Fruit fly (Drosophila melanogaster): ENCODE measurements around the gene RtGEF.
A peak's percentile ranks its signal among the peaks of the same experiment; 100 is the strongest.

The RtGEF gene

DNA sequence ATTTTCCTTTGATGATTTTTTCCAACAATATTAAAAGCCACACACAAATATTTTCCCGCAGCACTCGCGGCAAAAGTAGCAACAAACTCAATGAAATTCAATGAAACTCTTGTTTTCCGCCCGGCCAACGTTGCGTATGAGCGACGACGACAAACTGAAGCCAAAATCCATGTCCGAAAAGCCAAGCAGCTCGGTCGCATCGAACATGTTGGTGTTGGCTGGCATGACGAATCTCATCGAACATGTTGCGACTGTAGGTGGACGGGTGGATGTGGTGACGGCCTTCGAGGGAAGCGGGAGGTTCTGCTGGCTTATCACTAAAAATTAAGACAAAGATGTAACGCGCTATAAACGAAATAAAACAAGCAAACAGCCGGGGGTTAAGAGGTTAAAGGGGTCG is 49.0 kb downstream of the RtGEF start (continued):
- TF ChIP-seq lab (GFP tag; optimal IDR thresholded peaks at IDR 0.05), result peak; percentile 35
- TF ChIP-seq CG3995 (GFP tag; optimal IDR thresholded peaks at IDR 0.05), result peak; percentile 11
- TF ChIP-seq CG6813 (GFP tag; optimal IDR thresholded peaks at IDR 0.05), result no peak

DNA sequence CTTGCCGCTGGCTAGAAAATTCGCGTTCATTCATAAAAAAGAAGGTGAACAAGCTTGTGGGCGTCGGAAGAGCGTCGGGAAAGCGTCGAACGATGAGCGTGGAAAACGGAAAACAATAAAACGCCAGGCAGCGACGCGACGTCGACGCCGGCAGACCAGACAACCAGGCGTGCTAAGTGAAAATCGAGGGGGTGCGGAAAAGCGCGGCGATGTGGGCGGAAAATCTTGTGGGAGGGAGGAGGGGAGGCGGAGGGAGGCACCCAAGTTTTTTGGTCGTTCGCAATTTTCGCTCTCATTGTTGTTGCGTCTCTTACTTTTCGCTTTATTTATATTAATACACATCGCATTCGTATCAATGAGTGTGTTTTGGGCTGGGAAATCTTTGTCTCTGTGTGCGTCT is 50.6 kb downstream of the RtGEF start:
- 0 out of 2 replicates have a peak, but pooled peaks have one; percentile 43 for TF ChIP-seq rib (GFP tag; IDR thresholded peaks at IDR 0.05)
- TF ChIP-seq pita (GFP tag; optimal IDR thresholded peaks at IDR 0.05), result no peak
- TF ChIP-seq zen (tag; optimal IDR thresholded peaks at IDR 0.05), result no peak
- no peak for TF ChIP-seq Spps (tag; optimal IDR thresholded peaks at IDR 0.05)
- no peak for TF ChIP-seq vfl (GFP tag; optimal IDR thresholded peaks at IDR 0.05)
- TF ChIP-seq Ets65A (GFP tag), result no peak
- no peak for TF ChIP-seq MESR4 (GFP tag; optimal IDR thresholded peaks at IDR 0.05)
- no peak for TF ChIP-seq hbn (GFP tag; IDR thresholded peaks at IDR 0.05; ENCODE audit: partially characterized antibody)
- TF ChIP-seq sr (GFP tag; IDR thresholded peaks at IDR 0.05), result peak; percentile 100
- no peak for TF ChIP-seq pho (GFP tag; optimal IDR thresholded peaks at IDR 0.05)
- peak; percentile 96 for TF ChIP-seq Adf1 (GFP tag; IDR thresholded peaks at IDR 0.05)
- no peak for TF ChIP-seq H15 (GFP tag; IDR thresholded peaks at IDR 0.05)
- no peak for TF ChIP-seq usp (GFP tag; optimal IDR thresholded peaks at IDR 0.05)
- 0 out of 2 replicates have a peak, but pooled peaks have one; percentile 21 for TF ChIP-seq sob (GFP tag; IDR thresholded peaks at IDR 0.05)
- peak; percentile 65 for TF ChIP-seq CG10543 (GFP tag; optimal IDR thresholded peaks at IDR 0.05)
- peak; percentile 90 for TF ChIP-seq crol (GFP tag; IDR thresholded peaks at IDR 0.05)
- peak; percentile 19 for TF ChIP-seq Deaf1 (tag; optimal IDR thresholded peaks at IDR 0.05)
- peak; percentile 22 for TF ChIP-seq CG12769 (tag; optimal IDR thresholded peaks at IDR 0.05)
- TF ChIP-seq H2.0 (GFP tag; IDR thresholded peaks at IDR 0.05), result no peak
- TF ChIP-seq chinmo (GFP tag; IDR thresholded peaks at IDR 0.05; ENCODE audit: partially characterized antibody), result 0 out of 4 replicates have a peak, but pooled peaks have one; percentile 40
- TF ChIP-seq cas (GFP tag; IDR thresholded peaks at IDR 0.05), result no peak
- TF ChIP-seq CG4360 (GFP tag; IDR thresholded peaks at IDR 0.05), result no peak
- TF ChIP-seq CG6791 (GFP tag; IDR thresholded peaks at IDR 0.05; ENCODE audit: partially characterized antibody), result no peak
- TF ChIP-seq fru (optimal IDR thresholded peaks at IDR 0.05), result no peak
- TF ChIP-seq CoRest (tag; optimal IDR thresholded peaks at IDR 0.05), result no peak
- TF ChIP-seq sd (tag; optimal IDR thresholded peaks at IDR 0.05), result peak; percentile 57
- TF ChIP-seq CG11560 (tag; IDR thresholded peaks at IDR 0.05), result no peak
- TF ChIP-seq abd-A (tag; optimal IDR thresholded peaks at IDR 0.05), result peak; percentile 81
- no peak for TF ChIP-seq CG7786 (GFP tag; optimal IDR thresholded peaks at IDR 0.05)
- no peak for TF ChIP-seq jigr1 (GFP tag; IDR thresholded peaks at IDR 0.05)
- TF ChIP-seq Med (GFP tag), result peak; percentile 85
- no peak for TF ChIP-seq cato (GFP tag; optimal IDR thresholded peaks at IDR 0.05; ENCODE audit: borderline replicate concordance)
- no peak for TF ChIP-seq gsb (GFP tag; IDR thresholded peaks at IDR 0.05)
- peak; percentile 81 for TF ChIP-seq CG5180 (GFP tag; optimal IDR thresholded peaks at IDR 0.05)
- no peak for TF ChIP-seq CG12391 (tag; optimal IDR thresholded peaks at IDR 0.05)
- no peak for TF ChIP-seq Xrp1 (GFP tag; IDR thresholded peaks at IDR 0.05)
- TF ChIP-seq chm (GFP tag; IDR thresholded peaks at IDR 0.05), result no peak

dm6 chr2L:20401408-20401807 is 51.2 kb downstream of the RtGEF start:
- peak; percentile 0 for TF ChIP-seq CG15269 (tag; optimal IDR thresholded peaks at IDR 0.05)
- no peak for TF ChIP-seq lilli (GFP tag; optimal IDR thresholded peaks at IDR 0.05)
- no peak for TF ChIP-seq CG9215 (GFP tag; IDR thresholded peaks at IDR 0.05)
- TF ChIP-seq Hand (GFP tag; optimal IDR thresholded peaks at IDR 0.05), result peak; percentile 2
- TF ChIP-seq Myb (GFP tag; optimal IDR thresholded peaks at IDR 0.05), result no peak
- TF ChIP-seq CG7556 (GFP tag; optimal IDR thresholded peaks at IDR 0.05), result peak; percentile 21
- peak; percentile 25; the same call in 1 of the 3 replicates for TF ChIP-seq row (GFP tag; IDR thresholded peaks at IDR 0.05)
- no peak for TF ChIP-seq CG16779 (GFP tag; IDR thresholded peaks at IDR 0.05)
- TF ChIP-seq yki (optimal IDR thresholded peaks at IDR 0.05), result no peak
- no peak for TF ChIP-seq jumu (GFP tag; optimal IDR thresholded peaks at IDR 0.05)
- TF ChIP-seq hb (GFP tag; IDR thresholded peaks at IDR 0.05; ENCODE audit: partially characterized antibody), result no peak
- peak; percentile 46 for TF ChIP-seq gem (tag; optimal IDR thresholded peaks at IDR 0.05)
